Worm (Caenorhabditis elegans) whole organism, mixed stage, embryonic: ENCODE results near the gene gcy-7.

Source experiments
- unc-120 ChIP-seq: sonication (generic microtip); optimal IDR thresholded peaks from 2 replicates; lab custom pipeline; 2017; ENCODE audit warnings: missing genetic modification characterization, missing compliant biosample characterization; ENCODE audit not compliant: poor library complexity, severe bottlenecking
- zip-8 ChIP-seq: fragments of 150-350 bp; optimal IDR thresholded peaks from 2 replicates; lab custom pipeline; 2014; ENCODE audit warnings: missing biosample characterization, missing genetic modification characterization

DNA sequence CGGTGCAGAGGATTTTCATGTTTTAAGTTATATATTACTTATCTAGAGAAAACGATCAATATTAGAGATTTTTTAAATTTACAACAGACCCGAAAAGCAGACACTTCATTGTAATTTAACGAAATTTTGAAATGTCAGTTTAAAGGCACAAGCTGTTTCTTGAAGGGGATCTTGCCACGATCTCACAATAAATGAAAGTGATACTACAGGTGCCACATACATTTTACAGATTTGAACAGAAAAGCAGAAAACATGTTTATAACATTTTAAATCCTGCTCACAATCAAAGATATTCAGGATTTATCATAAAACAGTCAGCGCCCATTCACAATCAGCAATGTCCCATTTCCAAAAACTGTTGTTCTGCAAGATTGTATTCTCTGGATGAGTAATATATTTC lies 37.2 kb upstream of the gcy-7 start:
- TF ChIP-seq unc-120 (tag; lab: Kevin White, UChicago) (no peak), zip-8 (tag; lab: Kevin White, UChicago) (no peak)
